Fruit fly (Drosophila melanogaster): Measurements from ENCODE around the gene CG15406.

- no peak for TF ChIP-seq CG7101 (tag; optimal IDR thresholded peaks at IDR 0.05)
- no peak for TF ChIP-seq kay (GFP tag; ENCODE audit: borderline replicate concordance)
- no peak for TF ChIP-seq Hr96 (GFP tag; optimal IDR thresholded peaks at IDR 0.05)
- no peak for TF ChIP-seq CG7045 (GFP tag; optimal IDR thresholded peaks at IDR 0.05)
- TF ChIP-seq Mnt (GFP tag; optimal IDR thresholded peaks at IDR 0.05) = no peak
- no peak for TF ChIP-seq CG5204 (GFP tag; optimal IDR thresholded peaks at IDR 0.05)
- TF ChIP-seq tj (GFP tag; optimal IDR thresholded peaks at IDR 0.05) = no peak
- no peak for TF ChIP-seq pad (GFP tag; optimal IDR thresholded peaks at IDR 0.05)
- TF ChIP-seq ovo (GFP tag; optimal IDR thresholded peaks at IDR 0.05) = no peak
- peak; percentile 12 for TF ChIP-seq CG12768 (GFP tag; optimal IDR thresholded peaks at IDR 0.05)
- no peak for TF ChIP-seq toe (GFP tag; optimal IDR thresholded peaks at IDR 0.05)
- no peak for TF ChIP-seq CG33017 (tag; optimal IDR thresholded peaks at IDR 0.05)
Measured at dm6 chr2L:3303893-3304292, 5.1 kb upstream of the CG15406 start, which contains the start of gene CG3277.

Data from whole organism, adult.